Worm (Caenorhabditis elegans): ENCODE results near the gene T20D4.3.
"Not testable (repeated sequence)": the region's sequence is repeated elsewhere in the genome, so short reads cannot be mapped to it uniquely, and the experiment has no call there.

The T20D4.3 gene

ce11 chrV:3417928-3418327, at the start of gene T20D4.3:
TSS of gene T20D4.3 (plus strand) at chrV:3418228.
- TF ChIP-seq med-1 (GFP tag; optimal IDR thresholded peaks at IDR 0.05; ENCODE audit: insufficient read depth) (no peak), ztf-23 (GFP tag; IDR thresholded peaks at IDR 0.05) (no peak), T22C8.4 (GFP tag; IDR thresholded peaks at IDR 0.05) (no peak), ref-1 (GFP tag; conservative IDR thresholded peaks at IDR 0.05) (no peak), flt-1 (GFP tag; IDR thresholded peaks at IDR 0.05) (no peak), tab-1 (GFP tag; IDR thresholded peaks at IDR 0.05) (no peak), klf-2 (GFP tag; conservative IDR thresholded peaks at IDR 0.05) (no peak), ztf-29 (GFP tag; IDR thresholded peaks at IDR 0.05) (no peak), cog-1 (tag; optimal IDR thresholded peaks at IDR 0.05) (no peak)

DNA sequence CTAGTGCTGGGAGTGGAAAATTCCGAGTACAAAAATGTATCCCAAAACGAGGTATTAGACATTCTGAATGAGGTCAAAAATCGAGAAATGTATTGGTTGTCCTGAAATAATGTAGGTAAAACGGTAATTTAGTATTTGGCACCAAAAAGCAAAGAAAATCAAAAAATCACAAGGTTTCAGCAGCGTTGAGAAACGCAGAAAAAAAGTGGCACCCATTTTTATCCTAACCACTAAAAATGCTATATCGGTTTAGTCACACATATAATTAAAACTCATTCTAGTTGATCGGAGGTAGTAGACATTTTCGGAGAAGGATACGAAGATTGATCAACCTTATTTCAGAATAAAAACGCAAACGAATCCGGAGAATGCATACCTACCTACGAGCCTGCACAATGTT, 45.4 kb upstream of the T20D4.3 start, which contains the start of gene srx-121:
Gene srx-121 (minus strand): TSS at position 101 of the 400 bp plus-strand sequence.
- TF ChIP-seq ztf-29 (GFP tag; IDR thresholded peaks at IDR 0.05) (no peak), klf-2 (GFP tag; conservative IDR thresholded peaks at IDR 0.05) (no peak)

ce11 chrV:3376973-3377372, 41.1 kb upstream of the T20D4.3 start, which contains the start of gene srbc-2:
TSS of gene srbc-2 (minus strand) at chrV:3377073.
- no peak for TF ChIP-seq T22C8.4 (GFP tag; IDR thresholded peaks at IDR 0.05)
- TF ChIP-seq med-1 (GFP tag; optimal IDR thresholded peaks at IDR 0.05; ENCODE audit: insufficient read depth), result no peak
- no peak for TF ChIP-seq klf-2 (GFP tag; conservative IDR thresholded peaks at IDR 0.05)
- no peak for TF ChIP-seq cog-1 (tag; optimal IDR thresholded peaks at IDR 0.05)
- TF ChIP-seq ztf-23 (GFP tag; IDR thresholded peaks at IDR 0.05), result no peak
- TF ChIP-seq ref-1 (GFP tag; conservative IDR thresholded peaks at IDR 0.05), result no peak
- TF ChIP-seq ztf-29 (GFP tag; IDR thresholded peaks at IDR 0.05), result no peak
- TF ChIP-seq flt-1 (GFP tag; IDR thresholded peaks at IDR 0.05), result no peak
- no peak for TF ChIP-seq tab-1 (GFP tag; IDR thresholded peaks at IDR 0.05)

ce11 chrV:3388299-3388698, 29.7 kb upstream of the T20D4.3 start:
- TF ChIP-seq flt-1 (GFP tag; IDR thresholded peaks at IDR 0.05) (no peak), tab-1 (GFP tag; IDR thresholded peaks at IDR 0.05) (no peak), ztf-29 (GFP tag; IDR thresholded peaks at IDR 0.05) (no peak), cog-1 (tag; optimal IDR thresholded peaks at IDR 0.05) (no peak), ref-1 (GFP tag; conservative IDR thresholded peaks at IDR 0.05) (no peak), klf-2 (GFP tag; conservative IDR thresholded peaks at IDR 0.05) (no peak), ztf-23 (GFP tag; IDR thresholded peaks at IDR 0.05) (no peak), T22C8.4 (GFP tag; IDR thresholded peaks at IDR 0.05) (no peak), med-1 (GFP tag; optimal IDR thresholded peaks at IDR 0.05; ENCODE audit: insufficient read depth) (no peak)

DNA sequence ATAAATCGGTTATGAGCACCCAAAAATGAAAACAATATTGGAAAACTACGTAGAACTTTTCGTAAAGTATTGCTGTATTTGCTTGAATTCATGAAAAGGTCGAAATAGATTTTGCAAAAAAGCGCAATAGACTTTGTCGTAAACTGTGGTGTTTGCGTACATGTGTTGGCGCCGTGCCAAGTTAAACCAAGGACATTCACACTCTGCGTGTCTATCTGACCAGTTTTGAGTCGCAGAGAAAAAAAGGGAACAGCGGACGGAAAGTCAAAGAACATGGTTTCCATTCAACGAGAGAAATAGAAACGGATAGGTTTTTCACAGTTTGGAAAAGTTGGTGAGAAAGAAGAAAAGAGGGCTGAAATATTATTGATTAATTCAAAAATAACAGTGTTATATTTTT, 27.0 kb upstream of the T20D4.3 start:
- TF ChIP-seq ztf-23 (GFP tag; IDR thresholded peaks at IDR 0.05), result no peak
- no peak for TF ChIP-seq ref-1 (GFP tag; conservative IDR thresholded peaks at IDR 0.05)
- TF ChIP-seq flt-1 (GFP tag; IDR thresholded peaks at IDR 0.05), result no peak
- no peak for TF ChIP-seq T22C8.4 (GFP tag; IDR thresholded peaks at IDR 0.05)
- no peak for TF ChIP-seq cog-1 (tag; optimal IDR thresholded peaks at IDR 0.05)
- no peak for TF ChIP-seq ztf-29 (GFP tag; IDR thresholded peaks at IDR 0.05)
- no peak for TF ChIP-seq tab-1 (GFP tag; IDR thresholded peaks at IDR 0.05)
- TF ChIP-seq klf-2 (GFP tag; conservative IDR thresholded peaks at IDR 0.05), result no peak
- TF ChIP-seq med-1 (GFP tag; optimal IDR thresholded peaks at IDR 0.05; ENCODE audit: insufficient read depth), result no peak

- TF ChIP-seq cog-1 (tag; optimal IDR thresholded peaks at IDR 0.05) (no peak), flt-1 (GFP tag; IDR thresholded peaks at IDR 0.05) (no peak), ref-1 (GFP tag; conservative IDR thresholded peaks at IDR 0.05) (no peak)
Measured at ce11 chrV:3394065-3394464, 24.0 kb upstream of the T20D4.3 start.

DNA sequence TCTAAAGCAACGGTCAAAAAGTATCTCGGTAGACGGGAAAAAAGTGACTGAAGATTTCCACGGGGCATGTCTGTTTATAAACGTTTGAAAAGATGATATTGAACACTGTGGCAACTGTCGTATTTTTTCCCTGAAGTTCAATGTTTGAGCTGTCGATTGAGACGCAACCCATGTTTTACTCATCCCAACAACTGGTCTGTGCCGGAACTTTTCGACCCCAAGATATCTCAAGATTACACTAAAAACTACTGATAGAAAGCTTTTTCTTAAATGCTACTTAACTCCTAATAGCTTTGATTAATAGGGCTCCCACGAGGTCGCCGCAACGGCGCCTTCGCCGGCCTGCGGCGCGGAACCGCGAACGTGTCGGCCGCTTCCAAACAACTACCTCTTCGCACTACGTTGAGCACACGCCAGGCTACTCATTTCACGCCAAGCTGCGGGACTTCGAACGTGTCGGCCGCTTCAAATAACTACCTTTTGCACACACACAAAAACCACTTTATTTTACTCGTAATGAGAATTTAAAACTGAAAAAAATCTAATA, 23.3 kb upstream of the T20D4.3 start, which contains the start of gene T20D4.15:
Gene T20D4.15 (minus strand): TSS at position 51 of the 547 bp plus-strand sequence.
- TF ChIP-seq klf-2 (GFP tag; conservative IDR thresholded peaks at IDR 0.05) (no peak), ref-1 (GFP tag; conservative IDR thresholded peaks at IDR 0.05) (no peak), cog-1 (tag; optimal IDR thresholded peaks at IDR 0.05) (no peak), ztf-23 (GFP tag; IDR thresholded peaks at IDR 0.05) (no peak), flt-1 (GFP tag; IDR thresholded peaks at IDR 0.05) (no peak), ztf-29 (GFP tag; IDR thresholded peaks at IDR 0.05) (no peak), tab-1 (GFP tag; IDR thresholded peaks at IDR 0.05) (no peak)

ce11 chrV:3396765-3397164, 21.3 kb upstream of the T20D4.3 start, which contains the start of gene T20D4.12:
TSS of gene T20D4.12 (plus strand) at chrV:3397065.
- TF ChIP-seq med-1 (GFP tag; optimal IDR thresholded peaks at IDR 0.05; ENCODE audit: insufficient read depth); flt-1 (GFP tag; IDR thresholded peaks at IDR 0.05); cog-1 (tag; optimal IDR thresholded peaks at IDR 0.05): not testable (repeated sequence)

DNA sequence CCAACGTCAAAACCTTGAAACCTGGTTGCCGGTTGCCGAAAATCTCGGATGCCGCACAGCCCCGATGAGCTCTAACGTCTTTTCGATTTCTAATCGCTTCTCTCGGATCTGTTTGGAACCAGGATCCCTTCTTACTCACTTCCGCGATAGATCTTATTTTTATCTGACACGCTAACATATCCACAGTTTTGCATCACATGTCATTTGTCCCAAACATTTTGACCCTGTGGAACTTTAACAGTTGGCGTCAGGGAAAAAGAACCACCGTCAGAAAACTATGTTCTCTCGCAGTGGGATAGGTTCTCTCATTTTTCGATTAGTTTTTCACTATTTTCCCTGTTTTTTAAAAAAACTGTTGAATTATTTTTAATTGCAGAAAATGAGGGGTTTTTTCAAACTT, 19.7 kb upstream of the T20D4.3 start, which contains the start of gene T20D4.11:
Gene T20D4.11 (plus strand): TSS at position 377 of the 400 bp plus-strand sequence.
- no peak for TF ChIP-seq klf-2 (GFP tag; conservative IDR thresholded peaks at IDR 0.05)
- TF ChIP-seq ref-1 (GFP tag; conservative IDR thresholded peaks at IDR 0.05), result no peak
- no peak for TF ChIP-seq med-1 (GFP tag; optimal IDR thresholded peaks at IDR 0.05; ENCODE audit: insufficient read depth)

DNA sequence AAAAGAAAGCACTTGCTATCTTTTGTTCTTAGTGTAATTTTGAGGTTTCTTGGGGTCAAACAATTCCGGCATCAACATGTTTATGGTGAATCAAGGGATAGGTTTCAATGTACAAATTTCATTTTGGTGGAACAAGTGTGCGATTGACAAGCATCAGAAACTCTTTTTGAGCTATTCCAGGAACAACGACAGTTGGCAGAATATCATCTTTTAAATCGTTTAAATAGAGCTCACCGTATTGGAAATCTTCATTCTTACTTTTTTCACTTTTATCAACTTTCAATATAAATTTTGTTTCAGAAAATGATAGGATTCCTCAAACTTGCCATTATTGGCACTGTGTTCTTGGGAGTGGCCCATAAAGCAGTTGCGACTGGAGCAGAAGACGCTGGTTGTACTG, 18.1 kb upstream of the T20D4.3 start, which contains the start of gene T20D4.10:
Gene T20D4.10 (plus strand): TSS at position 301 of the 400 bp plus-strand sequence.
- TF ChIP-seq T22C8.4, ztf-23, flt-1 (GFP tag; IDR thresholded peaks at IDR 0.05): not testable (repeated sequence)

DNA sequence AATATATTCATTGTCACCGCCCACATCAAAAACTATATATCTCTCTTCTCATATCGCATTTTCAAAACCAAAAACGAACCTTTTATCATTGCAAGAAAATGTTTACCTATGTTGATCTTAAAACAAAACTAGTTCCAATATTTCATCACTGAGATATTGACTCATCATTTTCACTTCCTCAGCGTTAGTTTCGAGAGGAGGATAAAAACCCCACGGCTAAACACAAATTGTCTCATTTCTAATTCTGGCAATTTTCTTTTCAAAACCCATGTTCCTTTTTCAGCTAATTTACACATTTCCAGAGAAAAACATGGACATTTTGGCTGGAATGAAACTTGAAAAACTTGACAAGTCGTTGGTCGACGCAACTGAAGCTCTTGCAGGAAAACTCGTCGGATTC, 9.4 kb upstream of the T20D4.3 start, which contains the start of gene T20D4.7:
Gene T20D4.7 (plus strand): TSS at position 301 of the 400 bp plus-strand sequence.
- TF ChIP-seq T22C8.4 (GFP tag; IDR thresholded peaks at IDR 0.05) (no peak), ztf-29 (GFP tag; IDR thresholded peaks at IDR 0.05) (no peak), med-1 (GFP tag; optimal IDR thresholded peaks at IDR 0.05; ENCODE audit: insufficient read depth) (no peak), flt-1 (GFP tag; IDR thresholded peaks at IDR 0.05) (no peak), cog-1 (tag; optimal IDR thresholded peaks at IDR 0.05) (no peak), tab-1 (GFP tag; IDR thresholded peaks at IDR 0.05) (no peak), klf-2 (GFP tag; conservative IDR thresholded peaks at IDR 0.05) (no peak), ref-1 (GFP tag; conservative IDR thresholded peaks at IDR 0.05) (no peak), ztf-23 (GFP tag; IDR thresholded peaks at IDR 0.05) (no peak)
